Worm (Caenorhabditis elegans) whole organism, L4 larva: ENCODE data around the gene Y51H4A.8.
"Not testable (repeated sequence)": the region's sequence is repeated elsewhere in the genome, so short reads cannot be mapped to it uniquely, and the experiment has no call there.

Source experiments
- aha-1 ChIP-seq: fragments of 150-350 bp; peaks from one replicate; lab custom pipeline; 2014; ENCODE audit warnings: missing biosample characterization, missing genetic modification characterization
- aly-2 ChIP-seq: sonication (generic microtip); optimal IDR thresholded peaks from 2 replicates; lab custom pipeline; 2018; ENCODE audit warnings: missing biosample characterization, missing genetic modification characterization
- egl-27 ChIP-seq: sonication (generic microtip); optimal IDR thresholded peaks from 3 replicates; lab custom pipeline; 2017; ENCODE audit warnings: missing biosample characterization, missing genetic modification reagents, missing genetic modification characterization
- mes-2 ChIP-seq: sonication (generic microtip); optimal IDR thresholded peaks from 2 replicates; lab custom pipeline; 2016; ENCODE audit warnings: missing genotype, mild to moderate bottlenecking, missing genetic modification characterization, missing compliant biosample characterization; ENCODE audit not compliant: poor library complexity, severe bottlenecking
- unc-130 ChIP-seq: sonication (generic microtip); optimal IDR thresholded peaks from 2 replicates; lab custom pipeline; 2016; ENCODE audit warnings: missing genetic modification reagents, missing genetic modification characterization, missing compliant biosample characterization

- not testable (repeated sequence) for TF ChIP-seq aha-1 (tag; lab: Kevin White, UChicago); egl-27 (tag; lab: Kevin White, UChicago); mes-2 (tag; lab: Kevin White, UChicago); aly-2; unc-130 (GFP tag; lab: Kevin White, UChicago)
Measured at ce11 chrIV:16552736-16553135, 25.6 kb downstream of the Y51H4A.8 start.
